Worm (Caenorhabditis elegans) whole organism, late embryonic: ENCODE results near the gene hex-5.

ENCODE experiments used
- C08G9.2 ChIP-seq: sonication (generic microtip); optimal IDR thresholded peaks from 2 replicates; lab custom pipeline; 2016; ENCODE audit warnings: mild to moderate bottlenecking, missing genetic modification characterization, moderate library complexity, missing compliant biosample characterization
- C38D4.7 ChIP-seq: fragments of 200-800 bp; sonication (Bioruptor generic); optimal IDR thresholded peaks from 2 replicates; lab custom pipeline; 2018; ENCODE audit warnings: mild to moderate bottlenecking, missing genetic modification characterization, moderate library complexity, missing compliant biosample characterization
- F13H6.1 ChIP-seq: sonication (generic microtip); optimal IDR thresholded peaks from 2 replicates; lab custom pipeline; 2016; ENCODE audit warnings: missing genetic modification characterization, missing compliant biosample characterization
- K02D7.2 ChIP-seq: sonication (generic microtip); optimal IDR thresholded peaks from 2 replicates; lab custom pipeline; 2017; ENCODE audit warnings: mild to moderate bottlenecking, missing genetic modification characterization, missing compliant biosample characterization
- T23F11.4 ChIP-seq: fragments of 200-800 bp; sonication (Bioruptor generic); optimal IDR thresholded peaks from 2 replicates; lab custom pipeline; 2018; ENCODE audit warnings: mild to moderate bottlenecking, missing genetic modification characterization, missing compliant biosample characterization
- ceh-22 ChIP-seq: sonication (generic microtip); optimal IDR thresholded peaks from 2 replicates; lab custom pipeline; 2017; ENCODE audit warnings: missing biosample characterization, missing genetic modification characterization
- ceh-34 ChIP-seq: sonication (generic microtip); optimal IDR thresholded peaks from 2 replicates; lab custom pipeline; 2016; ENCODE audit warnings: mild to moderate bottlenecking, missing genetic modification characterization, missing compliant biosample characterization
- ceh-9 ChIP-seq: sonication (generic microtip); optimal IDR thresholded peaks from 2 replicates; lab custom pipeline; 2016; ENCODE audit warnings: mild to moderate bottlenecking, missing genetic modification characterization, inconsistent platforms, missing compliant biosample characterization
- dve-1 ChIP-seq: sonication (generic microtip); optimal IDR thresholded peaks from 2 replicates; lab custom pipeline; 2017; ENCODE audit warnings: antibody characterized with exemption, mild to moderate bottlenecking, missing genetic modification characterization, missing compliant biosample characterization
- elt-2 ChIP-seq: sonication (generic microtip); optimal IDR thresholded peaks from 2 replicates; lab custom pipeline; 2016; ENCODE audit warnings: missing genetic modification reagents, missing genetic modification characterization, missing compliant biosample characterization
- elt-4 ChIP-seq: sonication (generic microtip); optimal IDR thresholded peaks from 2 replicates; lab custom pipeline; 2016; ENCODE audit warnings: missing genetic modification characterization, missing compliant biosample characterization
- eyg-1 ChIP-seq: sonication (generic microtip); optimal IDR thresholded peaks from 2 replicates; lab custom pipeline; 2016; ENCODE audit warnings: missing genotype, missing genetic modification characterization, missing compliant biosample characterization
- fax-1 ChIP-seq: sonication (generic microtip); optimal IDR thresholded peaks from 2 replicates; lab custom pipeline; 2016; ENCODE audit warnings: missing genotype, missing genetic modification characterization, missing compliant biosample characterization
- fkh-10 ChIP-seq: fragments of 150-350 bp; optimal IDR thresholded peaks from 2 replicates; lab custom pipeline; 2014; ENCODE audit warnings: missing biosample characterization, missing genetic modification reagents, missing genetic modification characterization
- hlh-13 ChIP-seq: fragments of 200-800 bp; sonication (Bioruptor generic); optimal IDR thresholded peaks from 2 replicates; lab custom pipeline; 2018; ENCODE audit warnings: mild to moderate bottlenecking, missing genetic modification characterization, missing compliant biosample characterization
- hlh-30 ChIP-seq: sonication (generic microtip); optimal IDR thresholded peaks from 2 replicates; lab custom pipeline; 2017; ENCODE audit warnings: antibody characterized with exemption, missing genetic modification characterization, missing compliant biosample characterization; ENCODE audit not compliant: insufficient read depth
- hlh-6 ChIP-seq: sonication (generic microtip); optimal IDR thresholded peaks from 2 replicates; lab custom pipeline; 2016; ENCODE audit warnings: missing genotype, missing genetic modification characterization, missing compliant biosample characterization
- lim-6 ChIP-seq: sonication (generic microtip); optimal IDR thresholded peaks from 2 replicates; lab custom pipeline; 2016; ENCODE audit warnings: missing genetic modification characterization, missing compliant biosample characterization
- nfya-1 ChIP-seq: sonication (generic microtip); optimal IDR thresholded peaks from 2 replicates; lab custom pipeline; 2017; ENCODE audit warnings: missing genetic modification characterization, mild to moderate bottlenecking, missing compliant biosample characterization, antibody characterized with exemption, moderate library complexity
- nhr-232 ChIP-seq: sonication (generic microtip); optimal IDR thresholded peaks from 2 replicates; lab custom pipeline; 2016; ENCODE audit warnings: missing genetic modification characterization, missing compliant biosample characterization
- odd-2 ChIP-seq: sonication (generic microtip); optimal IDR thresholded peaks from 2 replicates; lab custom pipeline; 2017; ENCODE audit warnings: antibody characterized with exemption, mild to moderate bottlenecking, missing genetic modification characterization, missing compliant biosample characterization
- pag-3 ChIP-seq: sonication (generic microtip); optimal IDR thresholded peaks from 2 replicates; lab custom pipeline; 2016; ENCODE audit warnings: missing compliant biosample characterization, missing genetic modification characterization, borderline replicate concordance
- pat-9 ChIP-seq: fragments of 200-800 bp; sonication (Bioruptor generic); optimal IDR thresholded peaks from 2 replicates; lab custom pipeline; 2018; ENCODE audit warnings: mild to moderate bottlenecking, missing genetic modification characterization, moderate library complexity, missing compliant biosample characterization
- pax-1 ChIP-seq: fragments of 150-350 bp; optimal IDR thresholded peaks from 2 replicates; lab custom pipeline; 2014; ENCODE audit warnings: missing biosample characterization, missing genetic modification characterization
- ref-2 ChIP-seq: sonication (generic microtip); optimal IDR thresholded peaks from 2 replicates; lab custom pipeline; 2016; ENCODE audit warnings: missing genetic modification characterization, missing compliant biosample characterization
- rnt-1 ChIP-seq: sonication (generic microtip); optimal IDR thresholded peaks from 2 replicates; lab custom pipeline; 2016; ENCODE audit warnings: missing genetic modification characterization, missing compliant biosample characterization
- sox-4 ChIP-seq: sonication (generic microtip); optimal IDR thresholded peaks from 2 replicates; lab custom pipeline; 2017; ENCODE audit warnings: mild to moderate bottlenecking, missing genetic modification characterization, inconsistent platforms, missing compliant biosample characterization
- syd-9 ChIP-seq: sonication (generic microtip); optimal IDR thresholded peaks from 2 replicates; lab custom pipeline; 2016; ENCODE audit warnings: mild to moderate bottlenecking, missing genetic modification characterization, moderate library complexity, missing compliant biosample characterization
- ttx-3 ChIP-seq: sonication (generic microtip); optimal IDR thresholded peaks from 2 replicates; lab custom pipeline; 2016; ENCODE audit warnings: missing genetic modification reagents, missing genetic modification characterization, missing compliant biosample characterization
- unc-3 ChIP-seq, 2 experiments: fragments of 200-800 bp in 1 of 2; sonication (Bioruptor generic) in 1 of 2; sonication (generic microtip) in 1 of 2; conservative IDR thresholded peaks in 1 of 2; optimal IDR thresholded peaks in 1 of 2; 2 replicates each; pipeline versions ENCODE4 v1.3.6 to Lab custom; 2016 to 2022; ENCODE audit warnings: missing compliant biosample characterization in 2 of 2, missing genetic modification characterization in 2 of 2, missing genetic modification reagents in 1 of 2
- unc-42 ChIP-seq: sonication (generic microtip); optimal IDR thresholded peaks from 2 replicates; lab custom pipeline; 2016; ENCODE audit warnings: missing genotype, missing genetic modification characterization, missing compliant biosample characterization
- zip-5 ChIP-seq: sonication (generic microtip); optimal IDR thresholded peaks from 2 replicates; lab custom pipeline; 2016; ENCODE audit warnings: missing genetic modification characterization, missing compliant biosample characterization

hex-5 gene

ce11 chrX:14907257-14907801 is 2.3 kb upstream of the hex-5 start:
- peak; percentile 68 for TF ChIP-seq elt-2
- no peak for TF ChIP-seq rnt-1 (tag; lab: Kevin White, UChicago)
- TF ChIP-seq hlh-30 (tag; lab: Kevin White, UChicago), result no peak

- TF ChIP-seq unc-3 (GFP tag; conservative IDR thresholded peaks at IDR 0.05; lab: Robert Waterston, UW) (no peak), unc-3 (tag; optimal IDR thresholded peaks at IDR 0.05; lab: Kevin White, UChicago) (no peak), ceh-22 (no peak), syd-9 (tag; lab: Kevin White, UChicago) (no peak), nhr-232 (tag; lab: Kevin White, UChicago) (no peak), zip-5 (tag; lab: Kevin White, UChicago) (no peak), hlh-6 (tag; lab: Kevin White, UChicago) (no peak), unc-42 (tag; lab: Kevin White, UChicago) (no peak), hlh-13 (GFP tag; lab: Kevin White, UChicago) (no peak), eyg-1 (tag; lab: Kevin White, UChicago) (no peak), C38D4.7 (no peak), F13H6.1 (tag; lab: Kevin White, UChicago) (no peak)
- TF ChIP-seq, all 69 proteins: peak for 0
Measured at ce11 chrX:14903424-14903823, 1.6 kb downstream of the hex-5 start.

- TF ChIP-seq elt-2 (peak; percentile 41), pax-1 (tag; lab: Kevin White, UChicago) (no peak)
Measured at ce11 chrX:14900487-14900886, 4.6 kb downstream of the hex-5 start.

DNA sequence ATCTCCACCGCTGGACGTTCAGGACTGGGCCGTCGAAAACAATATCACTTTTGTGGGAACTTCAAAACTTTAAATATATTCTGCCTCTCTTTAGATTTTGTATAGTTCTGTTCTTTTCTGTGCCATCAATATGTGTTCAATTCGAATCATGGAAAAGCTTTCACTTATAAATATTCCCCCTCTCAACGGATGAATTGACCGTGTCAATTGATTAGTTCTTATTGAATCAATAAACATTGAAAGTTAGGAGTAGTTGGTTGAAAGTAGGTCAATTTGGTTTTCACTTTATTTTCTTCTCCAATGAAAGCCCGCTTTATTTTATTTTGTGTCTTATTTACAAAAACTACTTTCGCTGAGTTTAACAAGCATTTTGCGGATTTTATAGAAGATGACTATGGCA is 6.9 kb downstream of the hex-5 start, which contains the start of gene lips-8:
lips-8 (plus strand) TSS at position 301 of the 400 bp plus-strand sequence.
- TF ChIP-seq K02D7.2 (tag; lab: Kevin White, UChicago) (no peak), dve-1 (tag; lab: Kevin White, UChicago) (no peak), odd-2 (tag; lab: Kevin White, UChicago) (no peak), nfya-1 (tag; lab: Kevin White, UChicago) (no peak), C38D4.7 (no peak), hlh-30 (tag; lab: Kevin White, UChicago) (no peak), C08G9.2 (tag; lab: Kevin White, UChicago) (no peak), pag-3 (tag; lab: Kevin White, UChicago) (no peak)
- TF ChIP-seq, all 69 proteins: peak for 0

DNA sequence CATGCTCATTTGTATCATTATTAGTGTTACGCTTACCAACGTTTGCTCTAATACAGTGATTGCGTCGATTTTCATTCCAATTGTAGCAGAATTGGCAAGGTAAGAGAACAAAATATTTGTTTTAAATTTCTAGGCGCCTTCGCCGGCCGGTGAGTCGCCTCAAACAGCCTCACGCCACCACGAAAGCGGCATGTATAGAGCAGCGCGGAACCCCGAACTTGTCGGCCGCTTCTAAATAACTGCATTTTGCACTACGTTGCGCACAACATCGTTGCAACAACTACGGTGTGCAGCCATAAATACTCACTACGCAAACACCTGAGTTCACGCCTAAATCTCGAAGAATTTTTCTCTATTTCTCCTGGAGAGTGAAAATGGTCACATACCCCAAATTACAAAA is 7.9 kb downstream of the hex-5 start:
- TF ChIP-seq pag-3 (tag; lab: Kevin White, UChicago), result no peak
- no peak for TF ChIP-seq T23F11.4

ce11 chrX:14894845-14895244 is 10.2 kb downstream of the hex-5 start, which contains the start of gene nac-1:
Gene nac-1, plus strand, starts transcription at chrX:14895145.
- no peak for TF ChIP-seq sox-4 (tag; lab: Kevin White, UChicago)
- TF ChIP-seq C08G9.2 (tag; lab: Kevin White, UChicago), result no peak
- TF ChIP-seq zip-5 (tag; lab: Kevin White, UChicago), result no peak
- TF ChIP-seq pat-9 (tag; lab: Kevin White, UChicago), result no peak
- TF ChIP-seq ref-2 (tag; lab: Kevin White, UChicago), result no peak
- no peak for TF ChIP-seq ceh-34 (tag; lab: Kevin White, UChicago)
- TF ChIP-seq elt-4 (tag; lab: Kevin White, UChicago), result no peak
- TF ChIP-seq syd-9 (tag; lab: Kevin White, UChicago), result no peak
- no peak for TF ChIP-seq K02D7.2 (tag; lab: Kevin White, UChicago)
- no peak for TF ChIP-seq pax-1 (tag; lab: Kevin White, UChicago)
- TF ChIP-seq ceh-22, result no peak
- TF ChIP-seq ceh-9 (tag; lab: Kevin White, UChicago), result no peak
- TF ChIP-seq ttx-3 (tag; lab: Kevin White, UChicago), result no peak
- no peak for TF ChIP-seq fkh-10 (GFP tag; lab: Kevin White, UChicago)
- TF ChIP-seq fax-1, result no peak
- no peak for TF ChIP-seq eyg-1 (tag; lab: Kevin White, UChicago)
- TF ChIP-seq lim-6 (tag; lab: Kevin White, UChicago), result no peak
